Worm (Caenorhabditis elegans) whole organism, L3 larva: ENCODE measurements around the gene F15B9.8.

Source experiments
- nfya-1 ChIP-seq: sonication (generic microtip); optimal IDR thresholded peaks from 2 replicates; lab custom pipeline; 2017; ENCODE audit warnings: missing genetic modification characterization, mild to moderate bottlenecking, missing compliant biosample characterization, antibody characterized with exemption, moderate library complexity; ENCODE audit not compliant: insufficient read depth
- nhr-23 ChIP-seq: fragments of 150-350 bp; optimal IDR thresholded peaks from 2 replicates; lab custom pipeline; 2014; ENCODE audit warnings: missing biosample characterization, missing genetic modification reagents, missing genetic modification characterization
- nhr-237 ChIP-seq: fragments of 150-350 bp; optimal IDR thresholded peaks from 2 replicates; lab custom pipeline; 2014; ENCODE audit warnings: missing biosample characterization, missing genetic modification characterization
- pha-4 ChIP-seq: fragments of 150-350 bp; optimal IDR thresholded peaks from 2 replicates; lab custom pipeline; 2014; ENCODE audit warnings: missing biosample characterization, missing genetic modification reagents, missing genetic modification characterization
- zag-1 ChIP-seq: fragments of 150-350 bp; optimal IDR thresholded peaks from 2 replicates; lab custom pipeline; 2014; ENCODE audit warnings: missing biosample characterization, missing genetic modification characterization
- ztf-11 ChIP-seq: fragments of 150-350 bp; optimal IDR thresholded peaks from 2 replicates; lab custom pipeline; 2014; ENCODE audit warnings: missing biosample characterization, missing genetic modification characterization

ce11 chrV:12964076-12964475 lies 24.3 kb upstream of the F15B9.8 start, which contains the start of gene srd-35:
- TF ChIP-seq nhr-23 (tag; lab: Kevin White, UChicago) (no peak), zag-1 (tag; lab: Kevin White, UChicago) (no peak), ztf-11 (no peak), pha-4 (no peak), nhr-237 (no peak), nfya-1 (tag; lab: Kevin White, UChicago) (no peak)
